Worm (Caenorhabditis elegans) whole organism, L4 larva: ENCODE results near the gene sur-7.

Source experiments
- ceh-82 ChIP-seq: sonication (generic microtip); optimal IDR thresholded peaks from 2 replicates; lab custom pipeline; 2017; ENCODE audit warnings: missing biosample characterization, missing genetic modification characterization
- hif-1 ChIP-seq, 2 experiments: sonication (generic microtip); optimal IDR thresholded peaks; 2 replicates each; lab custom pipeline; 2016 to 2017; ENCODE audit warnings: missing compliant biosample characterization in 2 of 2, missing genetic modification characterization in 2 of 2, missing genetic modification reagents in 2 of 2, missing genotype in 2 of 2, mild to moderate bottlenecking in 1 of 2
- mdl-1 ChIP-seq, 2 experiments: fragments of 150-350 bp in 1 of 2; sonication (generic microtip) in 1 of 2; optimal IDR thresholded peaks; 2 replicates each; lab custom pipeline; 2014 to 2017; ENCODE audit warnings: missing biosample characterization in 2 of 2, missing genetic modification characterization in 2 of 2
- nhr-6 ChIP-seq: fragments of 150-350 bp; optimal IDR thresholded peaks from 2 replicates; lab custom pipeline; 2014; ENCODE audit warnings: missing biosample characterization, missing genetic modification characterization
- unc-62 ChIP-seq, 3 experiments: fragments of 150-350 bp in 1 of 3; sonication (generic microtip); optimal IDR thresholded peaks in 2 of 3; peaks in 1 of 3; 1 replicate in 1 of 3; 2 replicates in 2 of 3; lab custom pipeline; 2014 to 2017; ENCODE audit warnings: missing biosample characterization in 3 of 3, missing genetic modification characterization in 3 of 3, missing genetic modification reagents in 3 of 3, missing genotype in 1 of 3
- ztf-11 ChIP-seq: fragments of 150-350 bp; optimal IDR thresholded peaks from 2 replicates; lab custom pipeline; 2014; ENCODE audit warnings: missing biosample characterization, missing genetic modification characterization
- ztf-7 ChIP-seq: fragments of 150-350 bp; optimal IDR thresholded peaks from 2 replicates; lab custom pipeline; 2014; ENCODE audit warnings: missing biosample characterization, missing genetic modification characterization

ce11 chrX:16377903-16378302 lies 1.5 kb downstream of the sur-7 start:
- TF ChIP-seq nhr-6 (tag; lab: Kevin White, UChicago) (no peak), ztf-11 (tag; lab: Kevin White, UChicago) (no peak), ztf-7 (tag; lab: Kevin White, UChicago) (peak; percentile 77), unc-62 (GFP tag; optimal IDR thresholded peaks at IDR 0.05 in 1 of 2; lab: Kevin White, UChicago) (no peak), unc-62 (tag; optimal IDR thresholded peaks at IDR 0.05; lab: Kevin White, UChicago) (no peak), mdl-1 (tag; optimal IDR thresholded peaks at IDR 0.05; lab: Kevin White, UChicago) (peak in 1 of 2 experiments; percentile 10), ceh-82 (tag; lab: Kevin White, UChicago) (no peak), hif-1 (tag; optimal IDR thresholded peaks at IDR 0.05; lab: Kevin White, UChicago) (peak in 1 of 2 experiments; percentile 29)
